Fruit fly (Drosophila melanogaster): Measurements from ENCODE around the gene sing.

DNA sequence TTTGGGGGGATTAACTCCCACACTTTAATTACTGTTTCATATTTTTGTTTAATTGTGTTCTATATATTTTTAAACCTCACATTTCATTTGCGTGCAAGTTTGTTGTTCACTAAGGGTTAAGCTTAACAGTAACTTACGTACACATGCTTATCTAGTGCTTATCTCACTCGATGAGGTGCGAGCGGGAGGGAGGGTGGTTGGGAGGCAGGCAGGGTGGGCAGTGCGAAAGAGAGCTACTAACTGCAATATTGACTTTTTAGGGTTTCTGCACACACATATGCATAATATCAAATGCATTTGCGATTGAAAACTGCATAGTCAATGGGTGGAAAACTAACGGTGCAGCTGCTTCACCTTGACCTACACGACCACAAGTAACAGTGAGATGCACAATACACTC lies 15.4 kb downstream of the sing start:
- peak; percentile 8 for TF ChIP-seq CG7101 (tag; optimal IDR thresholded peaks at IDR 0.05)
- no peak for TF ChIP-seq Hr96 (GFP tag; optimal IDR thresholded peaks at IDR 0.05)
- no peak for TF ChIP-seq CG33017 (tag; optimal IDR thresholded peaks at IDR 0.05)
- no peak for TF ChIP-seq CG12768 (GFP tag; optimal IDR thresholded peaks at IDR 0.05)
- TF ChIP-seq toe (GFP tag; optimal IDR thresholded peaks at IDR 0.05), result no peak
